Fruit fly (Drosophila melanogaster): Measurements from ENCODE around the gene Kyat.

DNA sequence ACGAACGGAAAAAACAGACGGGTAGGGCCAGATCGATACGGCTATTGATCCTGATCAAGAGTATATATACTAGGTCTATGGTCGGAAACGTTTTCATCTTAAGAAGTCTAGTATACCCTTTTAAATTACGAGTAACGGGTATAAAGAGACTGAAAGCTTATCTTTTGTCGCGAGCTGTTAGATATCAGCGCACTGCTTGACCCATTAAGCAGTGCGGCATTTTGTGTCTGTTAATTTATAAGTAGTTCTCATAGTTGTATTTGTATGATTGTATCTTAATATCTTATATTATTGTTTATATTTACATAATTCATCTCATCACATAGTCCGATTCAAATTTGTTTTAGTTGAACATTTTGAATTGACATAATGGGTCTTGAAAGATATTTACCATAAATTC is 14.7 kb downstream of the Kyat start:
- TF ChIP-seq CG1620 (GFP tag; optimal IDR thresholded peaks at IDR 0.05): no peak
- no peak for TF ChIP-seq pad (GFP tag; optimal IDR thresholded peaks at IDR 0.05)
- TF ChIP-seq Crg-1 (GFP tag; optimal IDR thresholded peaks at IDR 0.05): no peak
- TF ChIP-seq Mnt (GFP tag; optimal IDR thresholded peaks at IDR 0.05): no peak
- no peak for TF ChIP-seq tj (GFP tag; optimal IDR thresholded peaks at IDR 0.05)
- TF ChIP-seq CG11617 (GFP tag; optimal IDR thresholded peaks at IDR 0.05): no peak
- TF ChIP-seq Hr96 (GFP tag; optimal IDR thresholded peaks at IDR 0.05): no peak
- TF ChIP-seq toe (GFP tag; optimal IDR thresholded peaks at IDR 0.05): no peak
- no peak for TF ChIP-seq Clk (GFP tag; optimal IDR thresholded peaks at IDR 0.05)
- no peak for TF ChIP-seq CG14711 (tag; optimal IDR thresholded peaks at IDR 0.05)
- TF ChIP-seq cic (GFP tag; optimal IDR thresholded peaks at IDR 0.05): no peak
- no peak for TF ChIP-seq bab1 (GFP tag; optimal IDR thresholded peaks at IDR 0.05)
- TF ChIP-seq cnc (optimal IDR thresholded peaks at IDR 0.05): no peak
